Fruit fly (Drosophila melanogaster): Measurements from ENCODE around the gene betaCOP.
A peak's percentile ranks its signal among the peaks of the same experiment; 100 is the strongest.

betaCOP gene

dm6 chrX:18405567-18406059 is 20.6 kb upstream of the betaCOP start (continued):
- TF ChIP-seq Doc3 (GFP tag; IDR thresholded peaks at IDR 0.05; ENCODE audit: partially characterized antibody), result no peak
- TF ChIP-seq NC2β (GFP tag; optimal IDR thresholded peaks at IDR 0.05), result no peak
- peak; percentile 56 for TF ChIP-seq ems (GFP tag; optimal IDR thresholded peaks at IDR 0.05)
- TF ChIP-seq crp (GFP tag; optimal IDR thresholded peaks at IDR 0.05), result peak in 1 of 2 experiments; percentile 16
- peak; percentile 74 for TF ChIP-seq CG2120 (GFP tag; optimal IDR thresholded peaks at IDR 0.05)
- TF ChIP-seq br (optimal IDR thresholded peaks at IDR 0.05), result no peak
- peak; percentile 69 for TF ChIP-seq Xbp1 (GFP tag; optimal IDR thresholded peaks at IDR 0.05)
- peak; percentile 64 for TF ChIP-seq CG12659 (GFP tag; optimal IDR thresholded peaks at IDR 0.05)
- TF ChIP-seq CG17829 (tag; optimal IDR thresholded peaks at IDR 0.05), result peak; percentile 41
- peak; percentile 72 for TF ChIP-seq Rfx (GFP tag; IDR thresholded peaks at IDR 0.05)
- peak; percentile 52 for TF ChIP-seq Max (GFP tag; optimal IDR thresholded peaks at IDR 0.05)
- no peak for TF ChIP-seq CG4282 (GFP tag; optimal IDR thresholded peaks at IDR 0.05)
- peak; percentile 35 to 50 for TF ChIP-seq dpn (GFP tag; optimal IDR thresholded peaks at IDR 0.05)
- peak; percentile 43 for TF ChIP-seq CG8089 (GFP tag; optimal IDR thresholded peaks at IDR 0.05)
- no peak for TF ChIP-seq usp (GFP tag; optimal IDR thresholded peaks at IDR 0.05)
- no peak for TF ChIP-seq Nf-YC (tag; optimal IDR thresholded peaks at IDR 0.05)
- TF ChIP-seq Atf-2 (GFP tag; optimal IDR thresholded peaks at IDR 0.05), result peak; percentile 22
- TF ChIP-seq Camta (GFP tag; optimal IDR thresholded peaks at IDR 0.05), result peak; percentile 47
- TF ChIP-seq CG4424 (GFP tag; optimal IDR thresholded peaks at IDR 0.05), result peak; percentile 77
- TF ChIP-seq CG4617 (GFP tag; optimal IDR thresholded peaks at IDR 0.05; ENCODE audit: borderline replicate concordance), result no peak
- peak; percentile 23; the same call in 1 of the 3 replicates for TF ChIP-seq zfh1 (GFP tag; IDR thresholded peaks at IDR 0.05)
- TF ChIP-seq CG2202 (tag; optimal IDR thresholded peaks at IDR 0.05), result no peak
- peak; percentile 65 for TF ChIP-seq CG7556 (GFP tag; optimal IDR thresholded peaks at IDR 0.05)
- TF ChIP-seq CG10959 (GFP tag; IDR thresholded peaks at IDR 0.05), result no peak
- TF ChIP-seq CG43689 (GFP tag; IDR thresholded peaks at IDR 0.05), result peak; percentile 40; the same call in 1 of the 2 replicates
- TF ChIP-seq CG2712 (tag; optimal IDR thresholded peaks at IDR 0.05), result peak; percentile 78
- peak; percentile 3 for TF ChIP-seq CG16863 (GFP tag; optimal IDR thresholded peaks at IDR 0.05)
- no peak for TF ChIP-seq aop (GFP tag; IDR thresholded peaks at IDR 0.05)
- TF ChIP-seq ssp (GFP tag; IDR thresholded peaks at IDR 0.05), result peak; percentile 16; the same call in 1 of the 2 replicates
- TF ChIP-seq CG7745 (tag; optimal IDR thresholded peaks at IDR 0.05), result no peak
- peak; percentile 72 for TF ChIP-seq bcd (GFP tag; optimal IDR thresholded peaks at IDR 0.05)
- no peak for TF ChIP-seq CG34376 (GFP tag; optimal IDR thresholded peaks at IDR 0.05)
- TF ChIP-seq CG30403 (GFP tag; optimal IDR thresholded peaks at IDR 0.05), result peak; percentile 85
- TF ChIP-seq gce (GFP tag; IDR thresholded peaks at IDR 0.05), result no peak; the same call in 2 of the 3 replicates
- TF ChIP-seq pfk (GFP tag; optimal IDR thresholded peaks at IDR 0.05), result no peak
- TF ChIP-seq slbo (GFP tag; IDR thresholded peaks at IDR 0.05), result peak; percentile 73
- peak; percentile 14 for TF ChIP-seq slou (GFP tag; optimal IDR thresholded peaks at IDR 0.05)
- TF ChIP-seq CG2116 (GFP tag; optimal IDR thresholded peaks at IDR 0.05), result no peak
- TF ChIP-seq Pdp1 (GFP tag; optimal IDR thresholded peaks at IDR 0.05), result peak; percentile 3 to 47
- TF ChIP-seq Dfd (GFP tag; optimal IDR thresholded peaks at IDR 0.05), result no peak
- TF ChIP-seq psq (GFP tag; optimal IDR thresholded peaks at IDR 0.05), result no peak
- TF ChIP-seq kah (GFP tag; optimal IDR thresholded peaks at IDR 0.05), result peak; percentile 15
- TF ChIP-seq CG31388 (GFP tag; optimal IDR thresholded peaks at IDR 0.05), result no peak
- TF ChIP-seq Hsf (GFP tag; optimal IDR thresholded peaks at IDR 0.05), result peak; percentile 70
- TF ChIP-seq CG4707 (GFP tag; optimal IDR thresholded peaks at IDR 0.05), result no peak
- TF ChIP-seq Awh (GFP tag; IDR thresholded peaks at IDR 0.05), result 0 out of 2 replicates have a peak, but pooled peaks have one; percentile 44
- peak; percentile 40 for TF ChIP-seq CG6854 (GFP tag; optimal IDR thresholded peaks at IDR 0.05)
- TF ChIP-seq stwl (tag; optimal IDR thresholded peaks at IDR 0.05), result no peak
- TF ChIP-seq tgo (GFP tag; IDR thresholded peaks at IDR 0.05), result peak; percentile 42; the same call in 2 of the 3 replicates
- TF ChIP-seq CG18619 (GFP tag; optimal IDR thresholded peaks at IDR 0.05), result peak; percentile 66
- TF ChIP-seq CG10267 (tag; optimal IDR thresholded peaks at IDR 0.05), result peak; percentile 58
